Fruit fly (Drosophila melanogaster): ENCODE data around the gene Lmpt.

DNA sequence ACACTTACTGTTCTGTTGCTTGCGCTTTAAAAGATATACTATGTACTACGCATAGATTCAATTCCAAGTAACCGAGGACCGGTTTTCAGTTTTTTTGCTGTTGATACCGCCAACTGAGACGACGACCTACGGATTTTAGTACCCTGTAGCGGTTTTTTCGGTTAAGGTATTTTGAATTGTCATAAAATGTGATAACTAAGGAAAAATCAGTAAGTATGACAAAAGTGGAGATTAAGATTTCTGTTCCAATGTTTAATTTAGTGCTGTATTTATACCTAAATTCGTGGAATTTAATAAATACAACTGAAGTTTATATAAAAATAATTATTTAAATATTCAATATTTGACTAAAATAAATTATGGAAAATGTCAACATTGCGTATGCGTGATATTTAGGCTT lies 16.0 kb downstream of the Lmpt start:
- TF ChIP-seq CG8478 (optimal IDR thresholded peaks at IDR 0.05) = no peak
- no peak for TF ChIP-seq usp (GFP tag; optimal IDR thresholded peaks at IDR 0.05)
- no peak for TF ChIP-seq psq (optimal IDR thresholded peaks at IDR 0.05)
- TF ChIP-seq Dll (optimal IDR thresholded peaks at IDR 0.05) = no peak
